Worm (Caenorhabditis elegans) whole organism, early embryonic: ENCODE data around the gene T18D3.1.

Source experiments
- F13C5.2 ChIP-seq: sonication (generic microtip); optimal IDR thresholded peaks from 2 replicates; lab custom pipeline; 2017; ENCODE audit warnings: mild to moderate bottlenecking, missing genetic modification characterization, inconsistent platforms, missing compliant biosample characterization
- ama-1 ChIP-seq: fragments of 150-350 bp; optimal IDR thresholded peaks from 2 replicates; lab custom pipeline; 2014
- ceh-13 ChIP-seq: fragments of 200-800 bp; sonication (Bioruptor generic); optimal IDR thresholded peaks from 2 replicates; lab custom pipeline; 2018; ENCODE audit warnings: mild to moderate bottlenecking, missing genetic modification characterization, missing compliant biosample characterization
- ets-7 ChIP-seq: sonication (generic microtip); optimal IDR thresholded peaks from 2 replicates; lab custom pipeline; 2016; ENCODE audit warnings: missing genotype, missing genetic modification characterization, missing compliant biosample characterization
- flt-1 ChIP-seq: fragments of 200-800 bp; sonication (Bioruptor generic); IDR thresholded peaks from 2 replicates; pipeline ENCODE4 v1.3.6; 2022; ENCODE audit warnings: missing genetic modification characterization, missing compliant biosample characterization
- hmg-4 ChIP-seq: fragments of 200-800 bp; sonication (Bioruptor generic); optimal IDR thresholded peaks from 2 replicates; lab custom pipeline; 2018; ENCODE audit warnings: mild to moderate bottlenecking, missing genetic modification characterization, missing compliant biosample characterization
- hnd-1 ChIP-seq: sonication (generic microtip); optimal IDR thresholded peaks from 2 replicates; lab custom pipeline; 2016; ENCODE audit warnings: missing genetic modification characterization, missing compliant biosample characterization
- tbx-37 ChIP-seq: fragments of 200-800 bp; sonication (Bioruptor generic); conservative IDR thresholded peaks from 2 replicates; pipeline ENCODE4 v1.3.6; 2022; ENCODE audit warnings: missing genetic modification reagents, missing genetic modification characterization, missing compliant biosample characterization
- tra-4 ChIP-seq: sonication (generic microtip); optimal IDR thresholded peaks from 2 replicates; lab custom pipeline; 2017; ENCODE audit warnings: missing genetic modification characterization, missing compliant biosample characterization

DNA sequence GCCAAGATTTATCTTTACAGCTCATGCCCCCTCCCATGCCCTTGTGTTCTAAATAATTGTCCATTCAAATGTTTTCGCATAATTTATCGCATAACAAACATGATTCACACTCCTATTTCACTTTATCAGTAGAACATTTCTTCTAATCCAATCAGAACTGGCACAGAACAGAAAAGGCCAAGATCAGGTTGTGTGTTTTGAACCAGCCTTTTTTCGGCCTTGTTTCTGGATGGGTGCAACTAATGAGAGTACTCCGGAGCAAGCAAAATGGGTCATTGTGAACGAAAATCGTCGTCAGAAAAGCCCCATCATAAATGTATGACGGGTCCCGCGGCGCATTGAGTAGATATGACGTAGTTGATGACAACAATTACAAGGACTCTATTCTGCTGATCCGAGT lies 36.6 kb downstream of the T18D3.1 start:
- no peak for TF ChIP-seq tbx-37 (GFP tag; lab: Robert Waterston, UW)
- TF ChIP-seq ceh-13 (GFP tag; lab: Kevin White, UChicago), result no peak
- no peak for TF ChIP-seq ama-1
- no peak for TF ChIP-seq hnd-1
- no peak for TF ChIP-seq hmg-4
- TF ChIP-seq F13C5.2 (tag; lab: Kevin White, UChicago), result no peak
- no peak for TF ChIP-seq flt-1 (GFP tag; lab: Robert Waterston, UW)
- no peak for TF ChIP-seq tra-4 (tag; lab: Kevin White, UChicago)
- no peak for TF ChIP-seq ets-7
